Fruit fly (Drosophila melanogaster) whole organism, embryonic: Measurements from ENCODE around the gene CG3457.

Source experiments
- Atf-2 ChIP-seq: fragments of 200-800 bp; sonication (Bioruptor generic); optimal IDR thresholded peaks from 2 replicates; lab custom pipeline; 2016; ENCODE audit warnings: missing biosample characterization, missing genetic modification characterization
- CG10147 ChIP-seq: fragments of 200-800 bp; sonication (Bioruptor generic); optimal IDR thresholded peaks from 2 replicates; lab custom pipeline; 2019; ENCODE audit warnings: missing biosample characterization, mild to moderate bottlenecking, missing genetic modification characterization, moderate library complexity
- CG10565 ChIP-seq: fragments of 200-800 bp; sonication (Bioruptor generic); optimal IDR thresholded peaks from 3 replicates; lab custom pipeline; 2016; ENCODE audit warnings: missing biosample characterization, mild to moderate bottlenecking, missing genetic modification characterization
- CG11398 ChIP-seq: fragments of 200-800 bp; sonication (Bioruptor generic); optimal IDR thresholded peaks from 2 replicates; lab custom pipeline; 2016; ENCODE audit warnings: missing biosample characterization, missing genetic modification characterization
- CG11456 ChIP-seq: fragments of 200-800 bp; sonication (Bioruptor generic); IDR thresholded peaks from 3 replicates; pipeline ENCODE4 v1.3.6; 2022; ENCODE audit warnings: missing biosample characterization, missing genetic modification characterization
- CG12659 ChIP-seq: fragments of 200-800 bp; sonication (Bioruptor generic); optimal IDR thresholded peaks from 3 replicates; lab custom pipeline; 2017; ENCODE audit warnings: mild to moderate bottlenecking, missing biosample characterization, missing genetic modification reagents, missing genetic modification characterization
- CG12769 ChIP-seq: fragments of 200-800 bp; sonication (Bioruptor generic); optimal IDR thresholded peaks from 2 replicates; lab custom pipeline; 2019; ENCODE audit warnings: missing biosample characterization, mild to moderate bottlenecking, missing genetic modification characterization, moderate library complexity
- CG13123 ChIP-seq: fragments of 200-800 bp; sonication (Bioruptor generic); optimal IDR thresholded peaks from 2 replicates; lab custom pipeline; 2016; ENCODE audit warnings: missing biosample characterization, missing genetic modification characterization
- CG13624 ChIP-seq: fragments of 200-800 bp; sonication (Bioruptor generic); optimal IDR thresholded peaks from 2 replicates; lab custom pipeline; 2016; ENCODE audit warnings: missing biosample characterization, missing genetic modification characterization
- CG1529 ChIP-seq: fragments of 200-800 bp; sonication (Bioruptor generic); optimal IDR thresholded peaks from 3 replicates; lab custom pipeline; 2018; ENCODE audit warnings: missing biosample characterization, missing genetic modification characterization
- CG16813 ChIP-seq: fragments of 200-800 bp; sonication (Bioruptor generic); IDR thresholded peaks from 3 replicates; pipeline ENCODE4 v1.3.6; 2022; ENCODE audit warnings: missing biosample characterization, missing genetic modification characterization; ENCODE audit not compliant: partially characterized antibody
- CG16815 ChIP-seq: fragments of 200-800 bp; sonication (Bioruptor generic); optimal IDR thresholded peaks from 3 replicates; lab custom pipeline; 2017; ENCODE audit warnings: missing biosample characterization, mild to moderate bottlenecking, missing genetic modification characterization
- CG17361 ChIP-seq: fragments of 200-800 bp; sonication (Bioruptor generic); IDR thresholded peaks from 3 replicates; pipeline ENCODE4 v1.3.6; 2022; ENCODE audit warnings: missing biosample characterization, missing genetic modification characterization
- CG1832 ChIP-seq: fragments of 200-800 bp; sonication (Bioruptor generic); optimal IDR thresholded peaks from 2 replicates; lab custom pipeline; 2017; ENCODE audit warnings: missing biosample characterization, mild to moderate bottlenecking, missing genetic modification characterization, inconsistent platforms
- CG30403 ChIP-seq: fragments of 200-800 bp; sonication (Bioruptor generic); optimal IDR thresholded peaks from 3 replicates; lab custom pipeline; 2016; ENCODE audit warnings: missing biosample characterization, missing genetic modification characterization
- CG31441 ChIP-seq: fragments of 200-800 bp; sonication (Bioruptor generic); IDR thresholded peaks from 2 replicates; pipeline ENCODE4 v1.3.6; 2022; ENCODE audit warnings: missing biosample characterization, missing genetic modification characterization
- CG6765 ChIP-seq: fragments of 200-800 bp; sonication (Bioruptor generic); optimal IDR thresholded peaks from 3 replicates; lab custom pipeline; 2017; ENCODE audit warnings: missing biosample characterization, mild to moderate bottlenecking, missing genetic modification characterization
- CG7357 ChIP-seq: fragments of 200-800 bp; sonication (Bioruptor generic); IDR thresholded peaks from 3 replicates; pipeline ENCODE4 v1.3.6; 2022; ENCODE audit warnings: missing biosample characterization, missing genetic modification characterization
- CG7556 ChIP-seq: fragments of 200-800 bp; sonication (Bioruptor generic); optimal IDR thresholded peaks from 2 replicates; lab custom pipeline; 2017; ENCODE audit warnings: missing biosample characterization, mild to moderate bottlenecking, missing genetic modification characterization
- CG7839 ChIP-seq: fragments of 200-800 bp; sonication (Bioruptor generic); optimal IDR thresholded peaks from 3 replicates; lab custom pipeline; 2018; ENCODE audit warnings: missing biosample characterization, mild to moderate bottlenecking, missing genetic modification characterization, moderate library complexity
- CG7963 ChIP-seq: fragments of 200-800 bp; sonication (Bioruptor generic); IDR thresholded peaks from 3 replicates; pipeline ENCODE4 v1.3.6; 2022; ENCODE audit warnings: missing biosample characterization, missing genetic modification characterization; ENCODE audit not compliant: partially characterized antibody
- CG7987 ChIP-seq: fragments of 200-800 bp; sonication (Bioruptor generic); optimal IDR thresholded peaks from 2 replicates; lab custom pipeline; 2018; ENCODE audit warnings: missing biosample characterization, mild to moderate bottlenecking, missing genetic modification characterization, moderate library complexity
- CG8944 ChIP-seq: fragments of 200-800 bp; sonication (Bioruptor generic); optimal IDR thresholded peaks from 3 replicates; lab custom pipeline; 2016; ENCODE audit warnings: missing biosample characterization, missing genetic modification characterization
- CG9437 ChIP-seq: fragments of 200-800 bp; sonication (Bioruptor generic); optimal IDR thresholded peaks from 2 replicates; lab custom pipeline; 2018; ENCODE audit warnings: missing biosample characterization, mild to moderate bottlenecking, missing genetic modification characterization
- CrebB ChIP-seq: fragments of 200-800 bp; sonication (Bioruptor generic); optimal IDR thresholded peaks from 3 replicates; lab custom pipeline; 2018; ENCODE audit warnings: missing biosample characterization, mild to moderate bottlenecking, missing genetic modification characterization
- D19A ChIP-seq: fragments of 200-800 bp; optimal IDR thresholded peaks from 3 replicates; lab custom pipeline; 2019; ENCODE audit warnings: missing biosample characterization, mild to moderate bottlenecking, missing genetic modification characterization, moderate library complexity
- Dek ChIP-seq: fragments of 200-800 bp; sonication (Bioruptor generic); optimal IDR thresholded peaks from 3 replicates; lab custom pipeline; 2019; ENCODE audit warnings: missing biosample characterization, mild to moderate bottlenecking, missing genetic modification characterization, moderate library complexity
- Dp ChIP-seq: fragments of 200-800 bp; sonication (Bioruptor generic); optimal IDR thresholded peaks from 2 replicates; lab custom pipeline; 2018; ENCODE audit warnings: missing biosample characterization, mild to moderate bottlenecking, missing genetic modification characterization, moderate library complexity
- Elba2 ChIP-seq: fragments of 200-800 bp; sonication (Bioruptor generic); optimal IDR thresholded peaks from 3 replicates; lab custom pipeline; 2016; ENCODE audit warnings: missing biosample characterization, missing genetic modification characterization
- HLHmδ ChIP-seq: fragments of 200-800 bp; sonication (Bioruptor generic); optimal IDR thresholded peaks from 2 replicates; lab custom pipeline; 2018; ENCODE audit warnings: missing biosample characterization, mild to moderate bottlenecking, missing genetic modification characterization, moderate library complexity
- HmgZ ChIP-seq: fragments of 200-800 bp; sonication (Bioruptor generic); optimal IDR thresholded peaks from 2 replicates; lab custom pipeline; 2018; ENCODE audit warnings: missing biosample characterization, mild to moderate bottlenecking, missing genetic modification characterization
- Hr3 ChIP-seq: fragments of 200-800 bp; sonication (Bioruptor generic); optimal IDR thresholded peaks from 3 replicates; lab custom pipeline; 2016; ENCODE audit warnings: missing biosample characterization, missing genetic modification characterization
- Hsf ChIP-seq: fragments of 200-800 bp; sonication (Bioruptor generic); optimal IDR thresholded peaks from 3 replicates; lab custom pipeline; 2016; ENCODE audit warnings: missing biosample characterization, missing genetic modification characterization
- Oli ChIP-seq: fragments of 200-800 bp; sonication (Bioruptor generic); optimal IDR thresholded peaks from 2 replicates; lab custom pipeline; 2018; ENCODE audit warnings: missing biosample characterization, mild to moderate bottlenecking, missing genetic modification characterization, moderate library complexity
- PHDP ChIP-seq: fragments of 200-800 bp; sonication (Bioruptor generic); optimal IDR thresholded peaks from 3 replicates; lab custom pipeline; 2018; ENCODE audit warnings: missing biosample characterization, mild to moderate bottlenecking, missing genetic modification characterization, moderate library complexity
- Sox102F ChIP-seq: fragments of 200-800 bp; sonication (Bioruptor generic); optimal IDR thresholded peaks from 2 replicates; lab custom pipeline; 2018; ENCODE audit warnings: missing biosample characterization, mild to moderate bottlenecking, missing genetic modification characterization, moderate library complexity
- Usf ChIP-seq: fragments of 200-800 bp; sonication (Bioruptor generic); optimal IDR thresholded peaks from 2 replicates; lab custom pipeline; 2017; ENCODE audit warnings: missing genotype, missing biosample characterization, missing genetic modification characterization
- al ChIP-seq: fragments of 200-800 bp; sonication (Bioruptor generic); IDR thresholded peaks from 2 replicates; pipeline ENCODE4 v1.3.6; 2022; ENCODE audit warnings: missing biosample characterization, missing genetic modification characterization
- bowl ChIP-seq: fragments of 200-800 bp; sonication (Bioruptor generic); IDR thresholded peaks from 2 replicates; pipeline ENCODE4 v1.3.6; 2022; ENCODE audit warnings: missing biosample characterization, missing genetic modification characterization
- dysf ChIP-seq: fragments of 200-800 bp; sonication (Bioruptor generic); IDR thresholded peaks from 3 replicates; pipeline ENCODE4 v1.3.6; 2022; ENCODE audit warnings: missing biosample characterization, missing genetic modification characterization
- fd3F ChIP-seq: fragments of 200-800 bp; sonication (Bioruptor generic); optimal IDR thresholded peaks from 2 replicates; lab custom pipeline; 2018; ENCODE audit warnings: missing biosample characterization, mild to moderate bottlenecking, missing genetic modification characterization, moderate library complexity
- fru ChIP-seq: fragments of >200 bp; optimal IDR thresholded peaks from 2 replicates; lab custom pipeline; 2017
- gce ChIP-seq: fragments of 200-800 bp; sonication (Bioruptor generic); IDR thresholded peaks from 3 replicates; pipeline ENCODE4 v1.3.6; 2022; ENCODE audit warnings: missing biosample characterization, missing genetic modification characterization
- jumu ChIP-seq: fragments of 200-800 bp; sonication (Bioruptor generic); optimal IDR thresholded peaks from 3 replicates; lab custom pipeline; 2016; ENCODE audit warnings: missing biosample characterization, missing genetic modification characterization
- lbe ChIP-seq: fragments of 200-800 bp; sonication (Bioruptor generic); optimal IDR thresholded peaks from 2 replicates; lab custom pipeline; 2016; ENCODE audit warnings: missing biosample characterization, mild to moderate bottlenecking, missing genetic modification characterization
- lilli ChIP-seq: fragments of 200-800 bp; sonication (Bioruptor generic); optimal IDR thresholded peaks from 3 replicates; lab custom pipeline; 2016; ENCODE audit warnings: missing biosample characterization, missing genetic modification characterization
- lola ChIP-seq, 3 experiments: fragments of >200 bp in 2 of 3; fragments of 200-800 bp in 1 of 3; sonication (Bioruptor generic) in 1 of 3; optimal IDR thresholded peaks; 2 replicates each; lab custom pipeline; 2017 to 2019; ENCODE audit warnings: missing biosample characterization in 3 of 3, missing genetic modification characterization in 3 of 3, mild to moderate bottlenecking in 1 of 3, moderate library complexity in 1 of 3
- nerfin-1 ChIP-seq: fragments of 200-800 bp; sonication (Bioruptor generic); optimal IDR thresholded peaks from 3 replicates; lab custom pipeline; 2019; ENCODE audit warnings: missing biosample characterization, mild to moderate bottlenecking, missing genetic modification characterization, moderate library complexity
- row ChIP-seq: fragments of 200-800 bp; sonication (Bioruptor generic); IDR thresholded peaks from 3 replicates; pipeline ENCODE4 v1.3.6; 2022; ENCODE audit warnings: missing biosample characterization, missing genetic modification characterization
- sug ChIP-seq: fragments of 200-800 bp; optimal IDR thresholded peaks from 2 replicates; lab custom pipeline; 2019; ENCODE audit warnings: missing biosample characterization, mild to moderate bottlenecking, missing genetic modification characterization, moderate library complexity
- vfl ChIP-seq: fragments of 200-800 bp; sonication (Bioruptor generic); optimal IDR thresholded peaks from 2 replicates; lab custom pipeline; 2016; ENCODE audit warnings: missing biosample characterization, missing genetic modification characterization

CG3457 gene

DNA sequence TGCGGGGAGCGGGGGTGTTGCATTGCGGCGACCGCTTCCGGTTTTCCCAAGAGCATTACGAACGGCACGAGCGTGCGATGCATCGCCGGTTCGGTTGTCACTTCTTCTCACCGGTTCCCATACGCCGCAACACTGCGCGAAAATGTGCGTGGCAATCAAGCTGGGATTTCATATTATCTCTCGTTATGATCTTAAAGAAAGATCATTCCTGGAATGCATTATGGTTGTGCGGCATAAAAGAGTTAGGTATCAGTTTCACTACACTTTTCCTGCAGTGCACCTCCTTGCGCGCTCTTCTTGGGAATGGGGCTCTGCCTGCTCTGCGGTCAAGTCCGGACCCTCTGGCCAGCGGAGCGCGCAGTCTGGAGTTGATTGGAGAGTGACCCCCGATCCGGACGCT lies 21.5 kb upstream of the CG3457 start (continued):
- TF ChIP-seq lola (GFP tag; optimal IDR thresholded peaks at IDR 0.05; lab: Kevin White, UChicago) (no peak), row (GFP tag; lab: Robert Waterston, UW) (peak; percentile 63), CrebB (no peak), CG6765 (GFP tag; lab: Kevin White, UChicago) (no peak), vfl (GFP tag; lab: Kevin White, UChicago) (no peak), CG11456 (GFP tag; lab: Robert Waterston, UW) (no peak), CG10147 (no peak), CG17361 (GFP tag; lab: Robert Waterston, UW) (no peak), CG1529 (GFP tag; lab: Kevin White, UChicago) (peak; percentile 17), HmgZ (no peak), Elba2 (GFP tag; lab: Kevin White, UChicago) (no peak), D19A (tag; lab: Kevin White, UChicago) (no peak), dysf (GFP tag; lab: Robert Waterston, UW) (peak; percentile 45; the same call in 2 of the 3 replicates), Usf (no peak), fd3F (GFP tag; lab: Kevin White, UChicago) (no peak), al (GFP tag; lab: Robert Waterston, UW) (no peak), Sox102F (GFP tag; lab: Kevin White, UChicago) (peak; percentile 71), Dek (tag; lab: Kevin White, UChicago) (no peak), Atf-2 (GFP tag; lab: Kevin White, UChicago) (no peak), CG10565 (GFP tag; lab: Kevin White, UChicago) (no peak), CG16815 (GFP tag; lab: Kevin White, UChicago) (no peak), CG7357 (GFP tag; lab: Robert Waterston, UW) (no peak), CG13624 (GFP tag; lab: Kevin White, UChicago) (no peak), sug (tag; lab: Kevin White, UChicago) (no peak), lbe (GFP tag; lab: Kevin White, UChicago) (no peak), PHDP (tag; lab: Kevin White, UChicago) (no peak), fru (no peak), CG7556 (peak; percentile 29), CG12769 (tag; lab: Kevin White, UChicago) (peak; percentile 55), jumu (GFP tag; lab: Kevin White, UChicago) (no peak), lilli (peak; percentile 5), CG31441 (GFP tag; lab: Robert Waterston, UW) (no peak; the same call in 1 of the 2 replicates), CG11398 (GFP tag; lab: Kevin White, UChicago) (no peak), CG30403 (GFP tag; lab: Kevin White, UChicago) (peak; percentile 43), gce (GFP tag; lab: Robert Waterston, UW) (no peak), CG13123 (GFP tag; lab: Kevin White, UChicago) (no peak), Hr3 (GFP tag; lab: Kevin White, UChicago) (peak; percentile 42), CG7987 (no peak), CG12659 (GFP tag; lab: Kevin White, UChicago) (peak; percentile 14), HLHmδ (no peak), Hsf (peak; percentile 13), CG7839 (peak; percentile 8), CG16813 (GFP tag; lab: Robert Waterston, UW) (no peak), bowl (GFP tag; lab: Robert Waterston, UW) (no peak), CG7963 (GFP tag; lab: Robert Waterston, UW) (no peak), CG8944 (peak; percentile 50), Oli (peak; percentile 46), Dp (GFP tag; lab: Kevin White, UChicago) (no peak), nerfin-1 (tag; lab: Kevin White, UChicago) (no peak), CG9437 (GFP tag; lab: Kevin White, UChicago) (no peak), CG1832 (no peak)
